Worm (Caenorhabditis elegans): ENCODE results near the gene ccep-97.

ce11 chrV:4826710-4827380 is 8.4 kb upstream of the ccep-97 start, which contains the start of the genes hsp-6 and C37H5.5:
- TF ChIP-seq elt-3 (tag; optimal IDR thresholded peaks at IDR 0.05) (no peak), aly-2 (tag; optimal IDR thresholded peaks at IDR 0.05) (no peak), skn-1 (tag; optimal IDR thresholded peaks at IDR 0.05) (peak; percentile 67), unc-62 (GFP tag; optimal IDR thresholded peaks at IDR 0.05) (no peak), nhr-11 (tag; optimal IDR thresholded peaks at IDR 0.05) (no peak), snpc-4 (tag; optimal IDR thresholded peaks at IDR 0.05) (peak; percentile 74), ama-1 (optimal IDR thresholded peaks at IDR 0.05) (no peak)

Data from whole organism, L3 larva.